Fruit fly (Drosophila melanogaster): ENCODE measurements around the gene CG12502.
A peak's percentile ranks its signal among the peaks of the same experiment; 100 is the strongest.

DNA sequence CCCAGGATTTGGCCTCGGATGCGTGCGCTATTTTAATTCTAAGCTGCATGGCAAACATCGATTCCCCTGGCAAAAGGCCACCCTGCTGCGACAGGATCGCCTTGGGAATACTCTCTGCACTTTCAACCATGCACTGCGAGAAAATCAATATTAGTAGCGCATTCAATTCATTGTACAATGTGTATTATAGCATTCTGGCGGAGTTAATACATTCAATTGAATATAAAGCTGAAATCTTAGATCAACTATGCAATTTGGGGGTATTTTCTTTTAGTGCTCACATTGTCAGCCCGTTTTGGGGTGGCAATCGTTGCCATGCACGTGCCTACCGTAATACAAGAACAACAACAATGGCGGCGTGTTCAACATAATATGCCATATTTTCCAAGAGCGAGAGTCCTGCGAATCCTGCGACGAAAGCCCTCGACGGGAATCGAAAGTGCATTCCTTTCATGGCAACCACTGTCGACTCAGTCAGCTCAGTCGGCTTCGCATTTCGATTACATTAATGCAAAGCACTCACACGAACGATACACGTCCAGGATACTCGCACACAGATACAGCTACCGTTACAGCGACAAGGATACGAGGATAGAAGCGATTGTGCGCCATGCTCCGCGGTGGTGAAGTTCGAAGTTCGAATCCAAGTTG lies 42.6 kb downstream of the CG12502 start:
- TF ChIP-seq CG34422 (GFP tag; IDR thresholded peaks at IDR 0.05) = 0 out of 3 replicates have a peak, but pooled peaks have one; percentile 50
- no peak for TF ChIP-seq CG15514 (GFP tag; optimal IDR thresholded peaks at IDR 0.05)
- TF ChIP-seq CG4404 (GFP tag; IDR thresholded peaks at IDR 0.05) = no peak
- TF ChIP-seq Awh (GFP tag; IDR thresholded peaks at IDR 0.05) = 0 out of 2 replicates have a peak, but pooled peaks have one; percentile 46
- no peak for TF ChIP-seq Nf-YC (tag; optimal IDR thresholded peaks at IDR 0.05)
- TF ChIP-seq CG7963 (GFP tag; IDR thresholded peaks at IDR 0.05; ENCODE audit: partially characterized antibody) = no peak
